Fruit fly (Drosophila melanogaster): ENCODE measurements around the gene Chro.
A peak's percentile ranks its signal among the peaks of the same experiment; 100 is the strongest.

Chro gene

DNA sequence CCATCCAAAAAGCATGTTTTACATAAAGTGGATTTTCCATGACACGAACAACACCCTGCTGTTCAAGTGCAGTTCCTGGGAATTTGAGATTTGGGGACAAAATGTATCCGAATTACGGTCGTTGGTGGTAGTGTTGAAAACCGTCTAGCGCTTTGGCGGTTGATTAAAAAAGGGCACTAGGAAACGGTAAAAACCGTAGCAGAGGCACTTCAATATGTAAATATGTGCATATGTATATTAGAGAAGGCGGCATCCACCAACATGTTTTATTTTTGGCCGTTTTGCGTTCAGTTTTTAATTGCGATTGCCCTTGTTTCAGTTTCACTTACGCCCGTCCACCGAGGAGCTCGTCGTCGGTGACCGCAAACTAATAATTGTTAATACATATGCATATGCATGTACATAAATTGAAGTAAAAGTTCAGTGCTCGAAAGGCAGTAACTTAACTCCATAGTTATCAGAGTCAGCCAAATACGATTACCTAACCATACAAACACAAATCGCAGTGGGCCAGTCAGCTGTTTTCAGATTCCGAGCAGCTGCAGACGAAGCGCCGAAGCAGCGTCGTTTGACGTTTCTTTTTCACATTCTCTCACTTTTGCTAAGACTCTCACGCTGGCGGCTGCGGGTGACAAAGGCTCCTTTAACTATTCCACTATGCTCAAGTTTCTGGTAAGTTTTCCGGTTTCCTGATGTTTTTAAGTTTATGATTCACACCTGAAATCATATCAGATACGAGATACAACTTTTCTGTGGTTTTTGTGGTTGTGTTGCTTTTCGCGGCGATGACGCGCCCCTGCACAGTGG, 14.3 kb downstream of the Chro start, which contains the start of gene CG33170:
TSS of gene CG33170 (plus strand) at position 347 of the 807 bp plus-strand sequence.
- TF ChIP-seq Pif1B (GFP tag; optimal IDR thresholded peaks at IDR 0.05) = no peak
- no peak for TF ChIP-seq CG8159 (tag; optimal IDR thresholded peaks at IDR 0.05)
- TF ChIP-seq fd96Ca (GFP tag; IDR thresholded peaks at IDR 0.05) = 0 out of 3 replicates have a peak, but pooled peaks have one; percentile 52
- TF ChIP-seq EcR (GFP tag; optimal IDR thresholded peaks at IDR 0.05) = peak; percentile 8
- TF ChIP-seq Ets98B (GFP tag; IDR thresholded peaks at IDR 0.05) = no peak
- TF ChIP-seq CG13204 (GFP tag; optimal IDR thresholded peaks at IDR 0.05) = no peak
- TF ChIP-seq gl (tag; optimal IDR thresholded peaks at IDR 0.05) = peak; percentile 14
- 0 out of 3 replicates have a peak, but pooled peaks have one; percentile 6 for TF ChIP-seq CG4496 (GFP tag; IDR thresholded peaks at IDR 0.05)

DNA sequence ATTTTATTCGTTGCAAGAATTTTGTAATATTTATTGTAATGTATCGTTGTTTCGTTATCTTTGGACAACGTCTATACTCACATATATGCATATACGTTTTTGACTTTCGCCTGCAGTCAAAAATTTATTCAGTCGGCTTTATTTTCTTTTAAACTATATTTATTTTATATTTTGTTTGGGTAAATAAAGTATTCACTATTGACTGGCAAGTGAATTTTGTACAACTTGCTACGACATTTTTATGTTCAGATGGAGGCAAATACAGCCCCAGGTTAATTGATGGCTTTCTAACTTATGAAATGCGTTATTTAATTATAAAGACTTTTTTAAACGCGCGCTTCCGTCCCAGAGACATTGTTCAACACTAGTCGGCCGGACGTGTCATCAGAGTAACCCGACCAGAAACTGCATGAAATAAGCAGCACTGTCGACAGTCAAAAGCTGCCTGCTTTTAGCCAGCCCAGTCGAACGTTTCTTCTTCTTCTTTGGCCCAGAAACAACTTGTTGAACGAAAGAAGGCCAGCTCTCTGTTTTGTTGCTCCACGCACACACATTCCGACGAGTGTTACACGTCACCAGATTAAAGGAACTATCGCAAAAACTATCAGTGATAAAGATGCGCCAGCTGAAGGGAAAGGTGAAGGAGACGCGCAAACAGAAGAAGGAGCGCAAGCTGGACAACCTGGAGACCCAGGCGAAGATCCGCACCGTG, 15.3 kb downstream of the Chro start, which contains the start of gene CG33169:
TSS of gene CG33169 (plus strand) at position 498 of the 712 bp plus-strand sequence.
- peak; percentile 77 for TF ChIP-seq rn (GFP tag; IDR thresholded peaks at IDR 0.05)
- peak; percentile 2 for TF ChIP-seq Pif1A (GFP tag; optimal IDR thresholded peaks at IDR 0.05)
- peak; percentile 42 for TF ChIP-seq D1 (tag; optimal IDR thresholded peaks at IDR 0.05)
- TF ChIP-seq gl (tag; optimal IDR thresholded peaks at IDR 0.05) = no peak
- TF ChIP-seq EcR (GFP tag; optimal IDR thresholded peaks at IDR 0.05) = peak; percentile 18
- peak; percentile 91 for TF ChIP-seq CG12605 (GFP tag; IDR thresholded peaks at IDR 0.05)
- TF ChIP-seq CG34367 (tag; optimal IDR thresholded peaks at IDR 0.05) = no peak
- peak; percentile 74 for TF ChIP-seq Snoo (tag; optimal IDR thresholded peaks at IDR 0.05)
- TF ChIP-seq CG14655 (GFP tag; optimal IDR thresholded peaks at IDR 0.05) = peak; percentile 12
- no peak for TF ChIP-seq CG13204 (GFP tag; optimal IDR thresholded peaks at IDR 0.05)
- TF ChIP-seq CG17806 (tag; optimal IDR thresholded peaks at IDR 0.05) = peak; percentile 40
- no peak for TF ChIP-seq CG9948 (tag; optimal IDR thresholded peaks at IDR 0.05)
- TF ChIP-seq Pif1B (GFP tag; optimal IDR thresholded peaks at IDR 0.05) = peak; percentile 15
- TF ChIP-seq CG10348 (GFP tag; IDR thresholded peaks at IDR 0.05) = peak; percentile 43; the same call in 1 of the 2 replicates
- peak; percentile 15 for TF ChIP-seq CG8159 (tag; optimal IDR thresholded peaks at IDR 0.05)
- peak; percentile 64 for TF ChIP-seq Ets98B (GFP tag; IDR thresholded peaks at IDR 0.05)
- TF ChIP-seq CG8301 (tag; optimal IDR thresholded peaks at IDR 0.05) = no peak
- TF ChIP-seq fd96Ca (GFP tag; IDR thresholded peaks at IDR 0.05) = peak; percentile 59; the same call in 1 of the 3 replicates
- peak; percentile 82 for TF ChIP-seq CG4496 (GFP tag; IDR thresholded peaks at IDR 0.05)
- peak; percentile 55 for TF ChIP-seq CG15710 (tag; optimal IDR thresholded peaks at IDR 0.05)
- peak; percentile 66 for TF ChIP-seq CG32121 (GFP tag; IDR thresholded peaks at IDR 0.05)

DNA sequence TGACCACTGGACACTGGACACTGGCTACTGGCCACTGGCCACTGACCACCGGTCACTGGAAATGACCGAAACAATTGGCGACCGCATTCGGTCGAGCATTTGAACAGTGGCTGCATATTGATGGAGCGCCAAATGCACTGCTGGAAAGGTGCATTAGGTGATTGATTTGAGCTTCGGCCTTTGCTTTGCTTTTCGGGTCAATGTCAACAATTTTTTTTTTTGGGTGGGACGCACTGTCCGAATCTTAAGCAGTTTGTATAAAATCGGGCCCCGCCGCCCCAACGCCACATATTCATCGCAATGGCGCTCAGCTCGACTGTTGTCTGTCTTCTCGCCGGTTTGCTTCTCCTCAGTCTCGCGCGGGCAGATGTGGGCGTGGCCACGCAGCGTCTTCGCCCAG, 18.3 kb downstream of the Chro start, which contains the start of gene CG13239:
TSS of gene CG13239 (plus strand) at position 301 of the 400 bp plus-strand sequence.
- no peak for TF ChIP-seq CG13204 (GFP tag; optimal IDR thresholded peaks at IDR 0.05)
- TF ChIP-seq CG32121 (GFP tag; IDR thresholded peaks at IDR 0.05) = no peak
- TF ChIP-seq CG17806 (tag; optimal IDR thresholded peaks at IDR 0.05) = no peak
- TF ChIP-seq CG9948 (tag; optimal IDR thresholded peaks at IDR 0.05) = no peak
- no peak for TF ChIP-seq CG34367 (tag; optimal IDR thresholded peaks at IDR 0.05)
- no peak for TF ChIP-seq CG12605 (GFP tag; IDR thresholded peaks at IDR 0.05)
- no peak for TF ChIP-seq CG15710 (tag; optimal IDR thresholded peaks at IDR 0.05)

DNA sequence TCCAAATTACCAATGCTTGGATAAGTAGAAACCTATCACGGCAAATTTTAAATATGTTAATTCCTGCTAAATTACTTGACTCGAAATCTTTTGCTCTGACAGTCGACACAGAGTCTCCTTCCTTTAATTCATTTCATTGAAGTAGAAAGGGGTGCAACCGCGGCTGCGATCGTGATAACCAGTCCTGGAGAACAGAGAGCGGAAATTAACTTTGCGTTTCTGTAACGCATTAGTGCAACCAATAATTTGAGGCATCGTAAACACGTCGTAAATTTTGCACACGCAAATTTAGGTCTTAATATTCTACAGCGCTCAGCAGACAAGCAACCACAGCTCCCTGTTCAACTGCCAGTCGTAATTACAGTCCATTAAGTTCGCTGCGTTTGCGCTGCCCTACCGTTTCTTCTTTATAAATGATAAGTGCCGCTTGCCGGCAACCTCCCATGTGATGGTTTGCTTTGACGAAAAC, 22.7 kb downstream of the Chro start, which contains the start of gene CG32459:
TSS of gene CG32459 (minus strand) at position 51 of the 469 bp plus-strand sequence.
- TF ChIP-seq CG14655 (GFP tag; optimal IDR thresholded peaks at IDR 0.05) = no peak
- TF ChIP-seq CG4496 (GFP tag; IDR thresholded peaks at IDR 0.05) = no peak
- no peak for TF ChIP-seq Ets98B (GFP tag; IDR thresholded peaks at IDR 0.05)
- TF ChIP-seq EcR (GFP tag; optimal IDR thresholded peaks at IDR 0.05) = no peak
- TF ChIP-seq CG8301 (tag; optimal IDR thresholded peaks at IDR 0.05) = no peak
- TF ChIP-seq CG15710 (tag; optimal IDR thresholded peaks at IDR 0.05) = no peak
- TF ChIP-seq rn (GFP tag; IDR thresholded peaks at IDR 0.05) = no peak

DNA sequence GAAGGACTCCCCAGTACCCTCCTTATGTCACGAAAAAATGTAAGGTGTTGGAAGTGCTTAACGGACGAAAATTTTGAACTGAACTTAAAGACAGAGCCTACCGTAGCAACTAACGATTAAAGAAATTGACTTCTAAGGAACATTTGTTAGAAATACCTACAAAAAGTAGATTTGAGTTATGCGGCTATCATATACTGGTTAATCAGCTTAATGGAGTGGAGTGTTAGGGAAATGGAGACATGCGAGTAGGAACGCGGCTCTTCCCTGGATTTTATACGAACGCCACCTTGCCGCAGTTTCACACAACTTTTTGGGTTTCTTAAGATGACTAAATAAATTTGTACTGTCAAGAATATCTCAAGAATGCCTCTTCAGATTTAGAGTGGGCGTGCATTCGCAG, 25.4 kb downstream of the Chro start, which contains the start of gene CG32462:
TSS of gene CG32462 (minus strand) at position 101 of the 400 bp plus-strand sequence.
- TF ChIP-seq CG4496 (GFP tag; IDR thresholded peaks at IDR 0.05) (no peak), CG10348 (GFP tag; IDR thresholded peaks at IDR 0.05) (no peak), Ets98B (GFP tag; IDR thresholded peaks at IDR 0.05) (no peak), CG12605 (GFP tag; IDR thresholded peaks at IDR 0.05) (no peak), rn (GFP tag; IDR thresholded peaks at IDR 0.05) (no peak), CG14655 (GFP tag; optimal IDR thresholded peaks at IDR 0.05) (no peak), CG15710 (tag; optimal IDR thresholded peaks at IDR 0.05) (no peak), CG9948 (tag; optimal IDR thresholded peaks at IDR 0.05) (no peak), CG32121 (GFP tag; IDR thresholded peaks at IDR 0.05) (no peak), D1 (tag; optimal IDR thresholded peaks at IDR 0.05) (no peak)
